Fruit fly (Drosophila melanogaster) whole organism, embryonic: ENCODE measurements around the gene Dh31.

Experiments
- Asciz ChIP-seq: fragments of 200-800 bp; sonication (Bioruptor generic); optimal IDR thresholded peaks from 2 replicates; lab custom pipeline; 2017; ENCODE audit warnings: missing biosample characterization, mild to moderate bottlenecking, missing genetic modification characterization, missing genetic modification reagents
- Bgb ChIP-seq: fragments of 200-800 bp; sonication (Bioruptor generic); IDR thresholded peaks from 2 replicates; pipeline ENCODE4 v1.3.6; 2022; ENCODE audit warnings: missing biosample characterization, missing genetic modification characterization; ENCODE audit not compliant: partially characterized antibody
- CG10321 ChIP-seq: fragments of 200-800 bp; sonication (Bioruptor generic); IDR thresholded peaks from 2 replicates; pipeline ENCODE4 v1.3.6; 2022; ENCODE audit warnings: missing biosample characterization, missing genetic modification characterization
- CG11723 ChIP-seq: fragments of 200-800 bp; sonication (Bioruptor generic); optimal IDR thresholded peaks from 2 replicates; lab custom pipeline; 2017; ENCODE audit warnings: missing biosample characterization, mild to moderate bottlenecking, missing genetic modification characterization
- CG12659 ChIP-seq: fragments of 200-800 bp; sonication (Bioruptor generic); optimal IDR thresholded peaks from 3 replicates; lab custom pipeline; 2017; ENCODE audit warnings: mild to moderate bottlenecking, missing biosample characterization, missing genetic modification reagents, missing genetic modification characterization
- CG14014 ChIP-seq: fragments of 200-800 bp; sonication (Bioruptor generic); IDR thresholded peaks from 2 replicates; pipeline ENCODE4 v1.3.6; 2022; ENCODE audit warnings: missing biosample characterization, missing genetic modification characterization
- CG1602 ChIP-seq: fragments of 200-800 bp; sonication (Bioruptor generic); optimal IDR thresholded peaks from 3 replicates; lab custom pipeline; 2016; ENCODE audit warnings: missing biosample characterization, missing genetic modification characterization
- CG1603 ChIP-seq: fragments of 200-800 bp; sonication (Bioruptor generic); optimal IDR thresholded peaks from 2 replicates; lab custom pipeline; 2019; ENCODE audit warnings: missing biosample characterization, mild to moderate bottlenecking, missing genetic modification characterization, moderate library complexity
- CG18262 ChIP-seq: fragments of 200-800 bp; optimal IDR thresholded peaks from 3 replicates; lab custom pipeline; 2019; ENCODE audit warnings: missing biosample characterization, mild to moderate bottlenecking, missing genetic modification characterization, moderate library complexity
- CG3163 ChIP-seq: fragments of 200-800 bp; sonication (Bioruptor generic); optimal IDR thresholded peaks from 3 replicates; lab custom pipeline; 2016; ENCODE audit warnings: missing biosample characterization, missing genetic modification characterization
- CG32532 ChIP-seq: fragments of 200-800 bp; sonication (Bioruptor generic); IDR thresholded peaks from 2 replicates; pipeline ENCODE4 v1.3.6; 2022; ENCODE audit warnings: missing biosample characterization, missing genetic modification characterization
- CG3407 ChIP-seq: fragments of 200-800 bp; sonication (Bioruptor generic); optimal IDR thresholded peaks from 2 replicates; lab custom pipeline; 2018; ENCODE audit warnings: missing biosample characterization, mild to moderate bottlenecking, missing genetic modification characterization
- CG34376 ChIP-seq: fragments of 200-800 bp; sonication (Bioruptor generic); optimal IDR thresholded peaks from 2 replicates; lab custom pipeline; 2018; ENCODE audit warnings: missing biosample characterization, mild to moderate bottlenecking, missing genetic modification characterization
- CG4617 ChIP-seq: fragments of 200-800 bp; sonication (Bioruptor generic); optimal IDR thresholded peaks from 3 replicates; lab custom pipeline; 2016; ENCODE audit warnings: missing biosample characterization, missing genetic modification characterization, borderline replicate concordance
- CG5180 ChIP-seq: fragments of 200-800 bp; sonication (Bioruptor generic); optimal IDR thresholded peaks from 3 replicates; lab custom pipeline; 2017; ENCODE audit warnings: missing biosample characterization, missing genetic modification characterization, mild to moderate bottlenecking, moderate library complexity, missing genetic modification reagents
- CG7839 ChIP-seq: fragments of 200-800 bp; sonication (Bioruptor generic); optimal IDR thresholded peaks from 3 replicates; lab custom pipeline; 2018; ENCODE audit warnings: missing biosample characterization, mild to moderate bottlenecking, missing genetic modification characterization, moderate library complexity
- CG8290 ChIP-seq, 3 experiments: fragments of 200-800 bp; sonication (Bioruptor generic); optimal IDR thresholded peaks; 2 replicates each; lab custom pipeline; 2016 to 2019; ENCODE audit warnings: missing biosample characterization in 3 of 3, missing genetic modification characterization in 3 of 3, mild to moderate bottlenecking in 2 of 3, moderate library complexity in 1 of 3
- CG9727 ChIP-seq: fragments of 200-800 bp; sonication (Bioruptor generic); optimal IDR thresholded peaks from 3 replicates; lab custom pipeline; 2017; ENCODE audit warnings: missing biosample characterization, mild to moderate bottlenecking, missing genetic modification characterization
- CG9797 ChIP-seq: fragments of 200-800 bp; sonication (Bioruptor generic); optimal IDR thresholded peaks from 3 replicates; lab custom pipeline; 2018; ENCODE audit warnings: missing biosample characterization, mild to moderate bottlenecking, missing genetic modification characterization
- CoRest ChIP-seq: fragments of 200-800 bp; sonication (Bioruptor generic); optimal IDR thresholded peaks from 3 replicates; lab custom pipeline; 2018; ENCODE audit warnings: missing biosample characterization, mild to moderate bottlenecking, missing genetic modification characterization, moderate library complexity
- Dek ChIP-seq: fragments of 200-800 bp; sonication (Bioruptor generic); optimal IDR thresholded peaks from 3 replicates; lab custom pipeline; 2019; ENCODE audit warnings: missing biosample characterization, mild to moderate bottlenecking, missing genetic modification characterization, moderate library complexity
- Fer1 ChIP-seq: fragments of 200-800 bp; sonication (Bioruptor generic); optimal IDR thresholded peaks from 2 replicates; lab custom pipeline; 2017; ENCODE audit warnings: missing biosample characterization, mild to moderate bottlenecking, missing genetic modification characterization
- GATAe ChIP-seq: fragments of 200-800 bp; sonication (Bioruptor generic); conservative IDR thresholded peaks from 2 replicates; pipeline ENCODE4 v1.3.6; 2022; ENCODE audit warnings: missing biosample characterization, missing genetic modification characterization
- HLHmδ ChIP-seq: fragments of 200-800 bp; sonication (Bioruptor generic); optimal IDR thresholded peaks from 2 replicates; lab custom pipeline; 2018; ENCODE audit warnings: missing biosample characterization, mild to moderate bottlenecking, missing genetic modification characterization, moderate library complexity
- Hr39 ChIP-seq: fragments of >200 bp; optimal IDR thresholded peaks from 2 replicates; lab custom pipeline; 2017
- Jarid2 ChIP-seq: fragments of 200-800 bp; sonication (Bioruptor generic); optimal IDR thresholded peaks from 3 replicates; lab custom pipeline; 2017; ENCODE audit warnings: mild to moderate bottlenecking, missing biosample characterization, missing genetic modification reagents, missing genetic modification characterization
- Med ChIP-seq: fragments of 200-800 bp; sonication (Bioruptor generic); peaks from one replicate; lab custom pipeline; 2016; ENCODE audit warnings: missing biosample characterization, missing genetic modification characterization, mild to moderate bottlenecking, inconsistent platforms, moderate library complexity
- Mes4 ChIP-seq: fragments of 200-800 bp; sonication (Bioruptor generic); optimal IDR thresholded peaks from 2 replicates; lab custom pipeline; 2016; ENCODE audit warnings: missing biosample characterization, missing genetic modification characterization
- Myb ChIP-seq: fragments of 200-800 bp; sonication (Bioruptor generic); optimal IDR thresholded peaks from 2 replicates; lab custom pipeline; 2016; ENCODE audit warnings: missing biosample characterization, missing genetic modification characterization
- PHDP ChIP-seq: fragments of 200-800 bp; sonication (Bioruptor generic); optimal IDR thresholded peaks from 3 replicates; lab custom pipeline; 2018; ENCODE audit warnings: missing biosample characterization, mild to moderate bottlenecking, missing genetic modification characterization, moderate library complexity
- Taf1 ChIP-seq: fragments of 200-800 bp; sonication (Bioruptor generic); IDR thresholded peaks from 2 replicates; pipeline ENCODE4 v1.3.6; 2022; ENCODE audit warnings: missing biosample characterization, missing genetic modification characterization
- amos ChIP-seq: fragments of 200-800 bp; sonication (Bioruptor generic); IDR thresholded peaks from 2 replicates; pipeline ENCODE4 v1.3.6; 2022; ENCODE audit warnings: missing biosample characterization, missing genetic modification characterization; ENCODE audit not compliant: partially characterized antibody
- chif ChIP-seq, 2 experiments: fragments of 200-800 bp; sonication (Bioruptor generic); optimal IDR thresholded peaks; 3 replicates each; lab custom pipeline; 2016; ENCODE audit warnings: missing biosample characterization in 2 of 2, missing genetic modification characterization in 2 of 2
- chm ChIP-seq: fragments of 200-800 bp; sonication (Bioruptor generic); IDR thresholded peaks from 2 replicates; pipeline ENCODE4 v1.3.6; 2022; ENCODE audit warnings: missing biosample characterization, missing genetic modification characterization
- chn ChIP-seq: fragments of 200-800 bp; sonication (Bioruptor generic); optimal IDR thresholded peaks from 2 replicates; lab custom pipeline; 2016; ENCODE audit warnings: missing biosample characterization, missing genetic modification characterization
- dm ChIP-seq: fragments of 200-800 bp; sonication (Bioruptor generic); optimal IDR thresholded peaks from 3 replicates; lab custom pipeline; 2016; ENCODE audit warnings: missing biosample characterization, missing genetic modification characterization
- gem ChIP-seq: fragments of 200-800 bp; sonication (Bioruptor generic); optimal IDR thresholded peaks from 2 replicates; lab custom pipeline; 2019; ENCODE audit warnings: missing biosample characterization, mild to moderate bottlenecking, missing genetic modification characterization, moderate library complexity
- grau ChIP-seq: fragments of 200-800 bp; optimal IDR thresholded peaks from 3 replicates; lab custom pipeline; 2019; ENCODE audit warnings: missing biosample characterization, mild to moderate bottlenecking, missing genetic modification characterization, moderate library complexity
- hbn ChIP-seq: fragments of 200-800 bp; sonication (Bioruptor generic); IDR thresholded peaks from 2 replicates; pipeline ENCODE4 v1.3.6; 2022; ENCODE audit warnings: missing biosample characterization, missing genetic modification characterization; ENCODE audit not compliant: partially characterized antibody
- her ChIP-seq: fragments of 200-800 bp; sonication (Bioruptor generic); optimal IDR thresholded peaks from 2 replicates; lab custom pipeline; 2016; ENCODE audit warnings: missing biosample characterization, missing genetic modification characterization
- ind ChIP-seq: fragments of 200-800 bp; sonication (Bioruptor generic); optimal IDR thresholded peaks from 3 replicates; lab custom pipeline; 2016; ENCODE audit warnings: missing biosample characterization, missing genetic modification characterization
- insv ChIP-seq, 2 experiments: fragments of 200-800 bp; sonication (Bioruptor generic); optimal IDR thresholded peaks; 3 replicates each; lab custom pipeline; 2016 to 2018; ENCODE audit warnings: missing biosample characterization in 2 of 2, missing genetic modification characterization in 2 of 2
- ken ChIP-seq: fragments of 200-800 bp; sonication (Bioruptor generic); IDR thresholded peaks from 3 replicates; pipeline ENCODE4 v1.3.6; 2022; ENCODE audit warnings: missing biosample characterization, missing genetic modification characterization
- lov ChIP-seq, 2 experiments: fragments of 200-800 bp in 1 of 2; fragments of >200 bp in 1 of 2; sonication (Bioruptor generic) in 1 of 2; IDR thresholded peaks in 1 of 2; optimal IDR thresholded peaks in 1 of 2; 2 replicates in 1 of 2; 3 replicates in 1 of 2; pipeline versions ENCODE4 v1.3.6 to Lab custom; 2017 to 2022; ENCODE audit warnings: missing biosample characterization in 1 of 2, missing genetic modification characterization in 1 of 2
- peb ChIP-seq: fragments of 200-800 bp; sonication (Bioruptor generic); IDR thresholded peaks from 2 replicates; pipeline ENCODE4 v1.3.6; 2022; ENCODE audit warnings: missing biosample characterization, missing genetic modification characterization
- unc-4 ChIP-seq: fragments of 200-800 bp; sonication (Bioruptor generic); IDR thresholded peaks from 2 replicates; pipeline ENCODE4 v1.3.6; 2022; ENCODE audit warnings: missing biosample characterization, missing genetic modification characterization; ENCODE audit not compliant: partially characterized antibody
- unpg ChIP-seq: fragments of 200-800 bp; sonication (Bioruptor generic); optimal IDR thresholded peaks from 3 replicates; lab custom pipeline; 2018; ENCODE audit warnings: missing biosample characterization, mild to moderate bottlenecking, missing genetic modification characterization, moderate library complexity
- zf30C ChIP-seq: fragments of 200-800 bp; sonication (Bioruptor generic); optimal IDR thresholded peaks from 3 replicates; lab custom pipeline; 2018; ENCODE audit warnings: missing biosample characterization, mild to moderate bottlenecking, missing genetic modification characterization

The Dh31 gene

dm6 chr2L:8543102-8543501 lies 36.5 kb upstream of the Dh31 start (continued):
- peak; percentile 38 for TF ChIP-seq amos (GFP tag; lab: Robert Waterston, UW)
- peak; percentile 76 for TF ChIP-seq Med (GFP tag; lab: Kevin White, UChicago)
- peak; percentile 14; the same call in 1 of the 2 replicates for TF ChIP-seq CG14014 (GFP tag; lab: Robert Waterston, UW)
- TF ChIP-seq CG9797 = peak; percentile 71
- peak; percentile 2 for TF ChIP-seq Dek (tag; lab: Kevin White, UChicago)
- peak; percentile 24 for TF ChIP-seq dm
- no peak for TF ChIP-seq Hr39
- peak; percentile 31 for TF ChIP-seq Asciz
- peak; percentile 86 for TF ChIP-seq chm (GFP tag; lab: Robert Waterston, UW)
- peak; percentile 92 for TF ChIP-seq HLHmδ (GFP tag; lab: Kevin White, UChicago)
- no peak for TF ChIP-seq unpg (GFP tag; lab: Kevin White, UChicago)
- peak; percentile 24; the same call in 1 of the 2 replicates for TF ChIP-seq CG32532 (GFP tag; lab: Robert Waterston, UW)
- no peak for TF ChIP-seq CG7839 (tag; lab: Kevin White, UChicago)
- TF ChIP-seq chif (GFP tag; optimal IDR thresholded peaks at IDR 0.05; lab: Kevin White, UChicago) = peak in 1 of 2 experiments; percentile 6
- no peak for TF ChIP-seq Taf1
- TF ChIP-seq CG18262 = peak; percentile 4
- peak; percentile 14 for TF ChIP-seq Fer1
- peak; percentile 14 for TF ChIP-seq CG34376
- TF ChIP-seq zf30C = peak; percentile 6
- 0 out of 2 replicates have a peak, but pooled peaks have one; percentile 21 for TF ChIP-seq unc-4 (GFP tag; lab: Robert Waterston, UW)
- TF ChIP-seq CG4617 (GFP tag; lab: Kevin White, UChicago) = peak; percentile 3
- no peak for TF ChIP-seq CG1602
- peak; percentile 37; the same call in 1 of the 2 replicates for TF ChIP-seq Bgb (GFP tag; lab: Robert Waterston, UW)
- no peak for TF ChIP-seq hbn (GFP tag; lab: Robert Waterston, UW)
- TF ChIP-seq grau (tag; lab: Kevin White, UChicago) = peak; percentile 18
- TF ChIP-seq CG11723 (GFP tag; lab: Kevin White, UChicago) = peak; percentile 7
- TF ChIP-seq insv (GFP tag; optimal IDR thresholded peaks at IDR 0.05; lab: Kevin White, UChicago) = peak in 1 of 2 experiments; percentile 25
- TF ChIP-seq CoRest (tag; lab: Kevin White, UChicago) = no peak
- TF ChIP-seq CG9727 = peak; percentile 13
- TF ChIP-seq CG3163 (GFP tag; lab: Kevin White, UChicago) = peak; percentile 99
- TF ChIP-seq CG12659 (GFP tag; lab: Kevin White, UChicago) = peak; percentile 34
- TF ChIP-seq her (GFP tag; lab: Kevin White, UChicago) = peak; percentile 21
- 0 out of 2 replicates have a peak, but pooled peaks have one; percentile 20 for TF ChIP-seq peb
- 0 out of 2 replicates have a peak, but pooled peaks have one; percentile 5 for TF ChIP-seq CG10321
- peak; percentile 51 for TF ChIP-seq CG8290 (GFP tag; optimal IDR thresholded peaks at IDR 0.05; lab: Kevin White, UChicago)
- TF ChIP-seq CG8290 (tag; optimal IDR thresholded peaks at IDR 0.05; lab: Kevin White, UChicago) = peak in 1 of 2 experiments; percentile 45
- 0 out of 3 replicates have a peak, but pooled peaks have one; percentile 16 for TF ChIP-seq ken (GFP tag; lab: Robert Waterston, UW)
- TF ChIP-seq chn (GFP tag; lab: Kevin White, UChicago) = peak; percentile 34
- TF ChIP-seq CG3407 = peak; percentile 4
- TF ChIP-seq GATAe (GFP tag; lab: Robert Waterston, UW) = no peak
- peak; percentile 20 for TF ChIP-seq Mes4
- TF ChIP-seq CG1603 = peak; percentile 55
- TF ChIP-seq gem (tag; lab: Kevin White, UChicago) = no peak
- TF ChIP-seq Jarid2 (GFP tag; lab: Kevin White, UChicago) = peak; percentile 87
- TF ChIP-seq CG5180 (GFP tag; lab: Kevin White, UChicago) = no peak
- no peak for TF ChIP-seq lov (optimal IDR thresholded peaks at IDR 0.05; lab: Kevin White, UChicago)
- TF ChIP-seq lov (GFP tag; IDR thresholded peaks at IDR 0.05; lab: Robert Waterston, UW) = peak; percentile 25; the same call in 1 of the 3 replicates
- no peak for TF ChIP-seq ind (GFP tag; lab: Kevin White, UChicago)
- peak; percentile 15 for TF ChIP-seq PHDP
- TF ChIP-seq Myb (GFP tag; lab: Kevin White, UChicago) = peak; percentile 1
